Fruit fly (Drosophila melanogaster) whole organism, prepupa: ENCODE measurements around the gene Pfas.

Source experiments
- CG10669 ChIP-seq: fragments of 200-800 bp; sonication (Bioruptor generic); optimal IDR thresholded peaks from 3 replicates; lab custom pipeline; 2018; ENCODE audit warnings: missing biosample characterization, mild to moderate bottlenecking, missing genetic modification characterization, moderate library complexity
- CG11902 ChIP-seq: fragments of 200-800 bp; sonication (Bioruptor generic); optimal IDR thresholded peaks from 3 replicates; lab custom pipeline; 2016; ENCODE audit warnings: missing biosample characterization, missing genetic modification characterization
- CG15336 ChIP-seq: fragments of 200-800 bp; sonication (Bioruptor generic); IDR thresholded peaks from 2 replicates; pipeline ENCODE4 v1.3.6; 2022; ENCODE audit warnings: missing biosample characterization, missing genetic modification characterization
- CG16779 ChIP-seq: fragments of 200-800 bp; sonication (Bioruptor generic); optimal IDR thresholded peaks from 3 replicates; lab custom pipeline; 2017; ENCODE audit warnings: missing biosample characterization, mild to moderate bottlenecking, missing genetic modification characterization
- CG3032 ChIP-seq: fragments of 200-800 bp; optimal IDR thresholded peaks from 2 replicates; lab custom pipeline; 2019; ENCODE audit warnings: missing biosample characterization, mild to moderate bottlenecking, missing genetic modification characterization, moderate library complexity
- CG32006 ChIP-seq: fragments of 200-800 bp; sonication (Bioruptor generic); optimal IDR thresholded peaks from 3 replicates; lab custom pipeline; 2017; ENCODE audit warnings: missing biosample characterization, mild to moderate bottlenecking, missing genetic modification characterization
- CG34406 ChIP-seq: fragments of 200-800 bp; sonication (Bioruptor generic); optimal IDR thresholded peaks from 3 replicates; lab custom pipeline; 2016; ENCODE audit warnings: missing biosample characterization, missing genetic modification characterization
- CG3919 ChIP-seq: fragments of 200-800 bp; sonication (Bioruptor generic); optimal IDR thresholded peaks from 3 replicates; lab custom pipeline; 2016; ENCODE audit warnings: missing biosample characterization, missing genetic modification characterization
- CG6854 ChIP-seq: fragments of 200-800 bp; sonication (Bioruptor generic); optimal IDR thresholded peaks from 2 replicates; lab custom pipeline; 2017; ENCODE audit warnings: missing biosample characterization, mild to moderate bottlenecking, missing genetic modification characterization
- CG7368 ChIP-seq: fragments of 200-800 bp; sonication (Bioruptor generic); optimal IDR thresholded peaks from 3 replicates; lab custom pipeline; 2016; ENCODE audit warnings: missing biosample characterization, missing genetic modification characterization
- CG8319 ChIP-seq: fragments of 200-800 bp; sonication (Bioruptor generic); optimal IDR thresholded peaks from 3 replicates; lab custom pipeline; 2016; ENCODE audit warnings: missing biosample characterization, missing genetic modification characterization
- Eip78C ChIP-seq: fragments of 200-800 bp; sonication (Bioruptor generic); peaks from one replicate; lab custom pipeline; 2016; ENCODE audit warnings: missing biosample characterization, missing genetic modification characterization
- Ets96B ChIP-seq: fragments of 200-800 bp; optimal IDR thresholded peaks from 2 replicates; lab custom pipeline; 2019; ENCODE audit warnings: missing biosample characterization, mild to moderate bottlenecking, missing genetic modification characterization, moderate library complexity
- Gug ChIP-seq: fragments of 200-800 bp; sonication (Bioruptor generic); IDR thresholded peaks from 2 replicates; pipeline ENCODE4 v1.3.6; 2022; ENCODE audit warnings: missing biosample characterization, missing genetic modification characterization
- Hr38 ChIP-seq: sonication (Bioruptor generic); optimal IDR thresholded peaks from 2 replicates; lab custom pipeline; 2016; ENCODE audit warnings: missing biosample characterization, missing genetic modification characterization
- Hr39 ChIP-seq: fragments of 200-800 bp; sonication (Bioruptor generic); optimal IDR thresholded peaks from 2 replicates; lab custom pipeline; 2016; ENCODE audit warnings: missing biosample characterization, missing genetic modification characterization
- Hr4 ChIP-seq: fragments of 200-800 bp; sonication (Bioruptor generic); optimal IDR thresholded peaks from 3 replicates; lab custom pipeline; 2016; ENCODE audit warnings: missing biosample characterization, missing genetic modification characterization
- Lpt ChIP-seq: fragments of 200-800 bp; sonication (Bioruptor generic); optimal IDR thresholded peaks from 3 replicates; lab custom pipeline; 2016; ENCODE audit warnings: missing biosample characterization, missing genetic modification characterization
- Met ChIP-seq: fragments of 200-800 bp; sonication (Bioruptor generic); optimal IDR thresholded peaks from 3 replicates; lab custom pipeline; 2016; ENCODE audit warnings: missing biosample characterization, missing genetic modification characterization
- OdsH ChIP-seq: fragments of 200-800 bp; sonication (Bioruptor generic); optimal IDR thresholded peaks from 3 replicates; lab custom pipeline; 2016; ENCODE audit warnings: missing biosample characterization, missing genetic modification characterization
- Smox ChIP-seq: fragments of 200-800 bp; sonication (Bioruptor generic); optimal IDR thresholded peaks from 3 replicates; lab custom pipeline; 2016; ENCODE audit warnings: missing biosample characterization, missing genetic modification characterization
- Sox14 ChIP-seq: fragments of 200-800 bp; sonication (Bioruptor generic); optimal IDR thresholded peaks from 3 replicates; lab custom pipeline; 2016; ENCODE audit warnings: missing biosample characterization, missing genetic modification characterization
- Sox15 ChIP-seq: fragments of 200-800 bp; sonication (Bioruptor generic); optimal IDR thresholded peaks from 3 replicates; lab custom pipeline; 2016; ENCODE audit warnings: missing biosample characterization, missing genetic modification characterization
- achi ChIP-seq: fragments of 200-800 bp; sonication (Bioruptor generic); optimal IDR thresholded peaks from 3 replicates; lab custom pipeline; 2016; ENCODE audit warnings: missing biosample characterization, missing genetic modification characterization
- acj6 ChIP-seq: fragments of 200-800 bp; sonication (Bioruptor generic); optimal IDR thresholded peaks from 3 replicates; lab custom pipeline; 2016; ENCODE audit warnings: missing biosample characterization, missing genetic modification characterization
- cyc ChIP-seq: fragments of 200-800 bp; sonication (Bioruptor generic); optimal IDR thresholded peaks from 3 replicates; lab custom pipeline; 2016; ENCODE audit warnings: missing biosample characterization, missing genetic modification characterization
- dsx ChIP-seq: fragments of 200-800 bp; optimal IDR thresholded peaks from 3 replicates; lab custom pipeline; 2019; ENCODE audit warnings: missing biosample characterization, mild to moderate bottlenecking, missing genetic modification characterization, moderate library complexity; ENCODE audit not compliant: poor library complexity, severe bottlenecking
- eg ChIP-seq: fragments of 200-800 bp; sonication (Bioruptor generic); IDR thresholded peaks from 3 replicates; pipeline ENCODE4 v1.3.6; 2022; ENCODE audit warnings: missing biosample characterization, missing genetic modification characterization
- esn ChIP-seq: fragments of 200-800 bp; sonication (Bioruptor generic); optimal IDR thresholded peaks from 2 replicates; lab custom pipeline; 2016; ENCODE audit warnings: missing biosample characterization, mild to moderate bottlenecking, missing genetic modification characterization, moderate library complexity
- fd85E ChIP-seq: fragments of 200-800 bp; sonication (Bioruptor generic); optimal IDR thresholded peaks from 3 replicates; lab custom pipeline; 2016; ENCODE audit warnings: missing biosample characterization, missing genetic modification characterization
- fkh ChIP-seq: fragments of 200-800 bp; sonication (Bioruptor generic); optimal IDR thresholded peaks from 3 replicates; lab custom pipeline; 2017; ENCODE audit warnings: missing biosample characterization, mild to moderate bottlenecking, missing genetic modification characterization, moderate library complexity
- lz ChIP-seq: fragments of 200-800 bp; sonication (Bioruptor generic); optimal IDR thresholded peaks from 3 replicates; lab custom pipeline; 2016; ENCODE audit warnings: missing biosample characterization, missing genetic modification characterization
- net ChIP-seq: fragments of 200-800 bp; sonication (Bioruptor generic); optimal IDR thresholded peaks from 3 replicates; lab custom pipeline; 2016; ENCODE audit warnings: missing biosample characterization, missing genetic modification characterization
- pdm3 ChIP-seq: fragments of 200-800 bp; sonication (Bioruptor generic); optimal IDR thresholded peaks from 3 replicates; lab custom pipeline; 2016; ENCODE audit warnings: missing biosample characterization, missing genetic modification characterization
- ss ChIP-seq, 2 experiments: fragments of 200-800 bp; sonication (Bioruptor generic); optimal IDR thresholded peaks; 2 replicates in 1 of 2; 3 replicates in 1 of 2; lab custom pipeline; 2017 to 2018; ENCODE audit warnings: mild to moderate bottlenecking in 2 of 2, missing biosample characterization in 2 of 2, missing genetic modification characterization in 2 of 2, moderate library complexity in 1 of 2
- svp ChIP-seq: fragments of 200-800 bp; sonication (Bioruptor generic); peaks from one replicate; lab custom pipeline; 2016; ENCODE audit warnings: missing biosample characterization, missing genetic modification characterization
- vri ChIP-seq: fragments of 200-800 bp; sonication (Bioruptor generic); optimal IDR thresholded peaks from 3 replicates; lab custom pipeline; 2016; ENCODE audit warnings: missing biosample characterization, mild to moderate bottlenecking, missing genetic modification characterization

Gene Pfas

dm6 chr2L:6019352-6020131, 26.3 kb downstream of the Pfas start, which contains the start of gene H2.0 (continued):
- TF ChIP-seq fd85E (no peak), Sox15 (GFP tag; lab: Kevin White, UChicago) (peak; percentile 26), cyc (GFP tag; lab: Kevin White, UChicago) (peak; percentile 64), pdm3 (GFP tag; lab: Kevin White, UChicago) (peak; percentile 53), fkh (GFP tag; lab: Kevin White, UChicago) (peak; percentile 76), ss (GFP tag; optimal IDR thresholded peaks at IDR 0.05; lab: Kevin White, UChicago) (peak; percentile 31 to 72), Hr39 (GFP tag; lab: Kevin White, UChicago) (peak; percentile 68), Eip78C (peak; percentile 93), Gug (GFP tag; lab: Robert Waterston, UW) (no peak), CG6854 (GFP tag; lab: Kevin White, UChicago) (no peak)
- TF ChIP-seq, all 60 proteins: peak for 51

- no peak for TF ChIP-seq Hr38
- no peak for TF ChIP-seq svp (GFP tag; lab: Kevin White, UChicago)
Observed at dm6 chr2L:6013071-6013417, 32.8 kb downstream of the Pfas start.

- no peak for TF ChIP-seq Hr38
- no peak for TF ChIP-seq vri (GFP tag; lab: Kevin White, UChicago)
- TF ChIP-seq dsx (GFP tag; lab: Kevin White, UChicago): no peak
- no peak for TF ChIP-seq fd85E
- TF ChIP-seq CG7368 (GFP tag; lab: Kevin White, UChicago): no peak
- TF ChIP-seq CG11902 (GFP tag; lab: Kevin White, UChicago): no peak
- no peak for TF ChIP-seq Ets96B (tag; lab: Kevin White, UChicago)
- TF ChIP-seq CG16779: no peak
- TF ChIP-seq pdm3 (GFP tag; lab: Kevin White, UChicago): no peak
- no peak for TF ChIP-seq CG10669 (GFP tag; lab: Kevin White, UChicago)
- no peak for TF ChIP-seq CG34406 (GFP tag; lab: Kevin White, UChicago)
- TF ChIP-seq CG8319: no peak
- no peak for TF ChIP-seq Sox15 (GFP tag; lab: Kevin White, UChicago)
- no peak for TF ChIP-seq cyc (GFP tag; lab: Kevin White, UChicago)
- no peak for TF ChIP-seq CG3919
Observed at dm6 chr2L:6012303-6013070, 33.4 kb downstream of the Pfas start, which contains the start of gene CG9098. TSS of gene CG9098 (minus strand) at chr2L:6012338.

- TF ChIP-seq CG10669 (GFP tag; lab: Kevin White, UChicago) (no peak), Met (no peak), CG15336 (GFP tag; lab: Robert Waterston, UW) (0 out of 2 replicates have a peak, but pooled peaks have one; percentile 29), svp (GFP tag; lab: Kevin White, UChicago) (peak; percentile 73), CG3032 (tag; lab: Kevin White, UChicago) (no peak)
Observed at dm6 chr2L:6006508-6007232, 39.2 kb downstream of the Pfas start, which contains the start of gene Gal. TSS of gene Gal (minus strand) at chr2L:6006827.

- TF ChIP-seq Eip78C (peak; percentile 41), Sox15 (GFP tag; lab: Kevin White, UChicago) (no peak), esn (GFP tag; lab: Kevin White, UChicago) (peak; percentile 9)
Observed at dm6 chr2L:6000065-6000464, 45.8 kb downstream of the Pfas start, which contains the start of gene Tsp26A. TSS of gene Tsp26A (plus strand) at chr2L:6000228.

dm6 chr2L:5999247-5999646, 46.6 kb downstream of the Pfas start, which contains the start of gene Kdm5:
TSS of gene Kdm5 (minus strand) at chr2L:5999501.
- no peak for TF ChIP-seq OdsH
- no peak for TF ChIP-seq net (GFP tag; lab: Kevin White, UChicago)
- no peak for TF ChIP-seq CG32006 (GFP tag; lab: Kevin White, UChicago)
- peak; percentile 28 for TF ChIP-seq vri (GFP tag; lab: Kevin White, UChicago)
- TF ChIP-seq eg: peak; percentile 41; the same call in 1 of the 3 replicates
- TF ChIP-seq lz (GFP tag; lab: Kevin White, UChicago): no peak
- TF ChIP-seq Smox (GFP tag; lab: Kevin White, UChicago): no peak
- peak; percentile 23 for TF ChIP-seq esn (GFP tag; lab: Kevin White, UChicago)
- peak; percentile 45; the same call in 1 of the 2 replicates for TF ChIP-seq CG15336 (GFP tag; lab: Robert Waterston, UW)
- no peak for TF ChIP-seq Hr4 (GFP tag; lab: Kevin White, UChicago)
- TF ChIP-seq Ets96B (tag; lab: Kevin White, UChicago): no peak
- no peak for TF ChIP-seq Lpt (GFP tag; lab: Kevin White, UChicago)
- no peak for TF ChIP-seq acj6 (GFP tag; lab: Kevin White, UChicago)
- peak; percentile 41 for TF ChIP-seq Sox14 (GFP tag; lab: Kevin White, UChicago)
- no peak for TF ChIP-seq CG11902 (GFP tag; lab: Kevin White, UChicago)
- TF ChIP-seq achi (GFP tag; lab: Kevin White, UChicago): no peak
